Fruit fly (Drosophila melanogaster): ENCODE measurements around the gene Lcp65Ag2.
"Not testable (repeated sequence)": the region's sequence is repeated elsewhere in the genome, so short reads cannot be mapped to it uniquely, and the experiment has no call there.

- not testable (repeated sequence) for TF ChIP-seq insv, Sin3A, Myc, ttk, h, psq (optimal IDR thresholded peaks at IDR 0.05)
These were observed 14.5 kb upstream of the Lcp65Ag2 start, which contains the start of gene Cpr65Ax1 for dm6 chr3L:6147887-6148286.

Data from Kc167 (cell line).